Worm (Caenorhabditis elegans) whole organism, L1 larva: ENCODE data around the gene clpf-1.
A peak's percentile ranks its signal among the peaks of the same experiment; 100 is the strongest.

Experiments
- C04F5.9 ChIP-seq: sonication (generic microtip); optimal IDR thresholded peaks from 2 replicates; lab custom pipeline; 2016; ENCODE audit warnings: missing genetic modification characterization, missing compliant biosample characterization
- C16A3.4 ChIP-seq: fragments of 150-350 bp; optimal IDR thresholded peaks from 2 replicates; lab custom pipeline; 2014; ENCODE audit warnings: missing biosample characterization, missing genetic modification characterization
- F16B12.6 ChIP-seq: fragments of 150-350 bp; optimal IDR thresholded peaks from 2 replicates; lab custom pipeline; 2014; ENCODE audit warnings: missing biosample characterization, missing genetic modification characterization
- Y116A8C.19 ChIP-seq: sonication (generic microtip); optimal IDR thresholded peaks from 2 replicates; lab custom pipeline; 2016; ENCODE audit warnings: missing compliant biosample characterization, missing genetic modification characterization, borderline replicate concordance
- aly-2 ChIP-seq: fragments of 150-350 bp; optimal IDR thresholded peaks from 2 replicates; lab custom pipeline; 2014; ENCODE audit warnings: missing biosample characterization, missing genetic modification characterization
- ama-1 ChIP-seq: fragments of 150-350 bp; optimal IDR thresholded peaks from 2 replicates; lab custom pipeline; 2014
- blmp-1 ChIP-seq: fragments of 150-350 bp; optimal IDR thresholded peaks from 2 replicates; lab custom pipeline; 2014; ENCODE audit warnings: missing biosample characterization, missing genetic modification characterization
- ceh-88 ChIP-seq: fragments of 200-800 bp; sonication (Bioruptor generic); IDR thresholded peaks from 2 replicates; pipeline ENCODE4 v1.3.6; 2022; ENCODE audit warnings: missing genetic modification characterization, missing compliant biosample characterization
- ceh-90 ChIP-seq: sonication (generic microtip); optimal IDR thresholded peaks from 2 replicates; lab custom pipeline; 2016; ENCODE audit warnings: missing genetic modification characterization, missing compliant biosample characterization
- ces-1 ChIP-seq: fragments of 150-350 bp; optimal IDR thresholded peaks from 2 replicates; lab custom pipeline; 2014; ENCODE audit warnings: missing biosample characterization, missing genetic modification reagents, missing genetic modification characterization
- dpl-1 ChIP-seq, 3 experiments: fragments of 150-350 bp in 2 of 3; sonication (generic microtip) in 1 of 3; optimal IDR thresholded peaks; 2 replicates each; lab custom pipeline; 2014 to 2017; ENCODE audit warnings: missing biosample characterization in 3 of 3, missing genetic modification characterization in 3 of 3, missing genetic modification reagents in 3 of 3
- dsc-1 ChIP-seq: sonication (generic microtip); optimal IDR thresholded peaks from 2 replicates; lab custom pipeline; 2016; ENCODE audit warnings: mild to moderate bottlenecking, missing genetic modification characterization, missing compliant biosample characterization
- efl-1 ChIP-seq, 4 experiments: fragments of 150-350 bp; optimal IDR thresholded peaks in 3 of 4; peaks in 1 of 4; 1 replicate in 1 of 4; 2 replicates in 3 of 4; lab custom pipeline; 2014; ENCODE audit warnings: missing biosample characterization in 2 of 4, missing genetic modification characterization in 2 of 4, missing genetic modification reagents in 2 of 4
- efl-3 ChIP-seq: fragments of 200-800 bp; sonication (Bioruptor generic); optimal IDR thresholded peaks from 2 replicates; lab custom pipeline; 2018; ENCODE audit warnings: mild to moderate bottlenecking, missing genetic modification characterization, missing compliant biosample characterization
- egl-13 ChIP-seq: sonication (generic microtip); optimal IDR thresholded peaks from 2 replicates; lab custom pipeline; 2016; ENCODE audit warnings: missing genotype, missing genetic modification reagents, missing genetic modification characterization, missing compliant biosample characterization
- elt-2 ChIP-seq: sonication (generic microtip); optimal IDR thresholded peaks from 2 replicates; lab custom pipeline; 2016; ENCODE audit warnings: missing genetic modification characterization, mild to moderate bottlenecking, inconsistent platforms, missing compliant biosample characterization, missing genetic modification reagents
- elt-3 ChIP-seq, 6 experiments: fragments of 150-350 bp in 1 of 6; sonication (generic microtip); optimal IDR thresholded peaks; 2 replicates each; lab custom pipeline; 2017 to 2018; ENCODE audit warnings: missing biosample characterization in 6 of 6, missing genetic modification characterization in 6 of 6, inconsistent platforms in 1 of 6
- fos-1 ChIP-seq: fragments of 150-350 bp; optimal IDR thresholded peaks from 2 replicates; lab custom pipeline; 2014; ENCODE audit warnings: missing biosample characterization, missing genetic modification characterization
- hlh-17 ChIP-seq: fragments of 200-800 bp; sonication (Bioruptor generic); optimal IDR thresholded peaks from 2 replicates; lab custom pipeline; 2018; ENCODE audit warnings: missing genetic modification characterization, mild to moderate bottlenecking, missing compliant biosample characterization, moderate library complexity, borderline replicate concordance
- hpl-2 ChIP-seq: fragments of 150-350 bp; optimal IDR thresholded peaks from 2 replicates; lab custom pipeline; 2014; ENCODE audit warnings: missing biosample characterization, missing genetic modification reagents, missing genetic modification characterization
- irx-1 ChIP-seq: sonication (generic microtip); optimal IDR thresholded peaks from 2 replicates; lab custom pipeline; 2016; ENCODE audit warnings: missing genetic modification characterization, missing compliant biosample characterization
- lin-13 ChIP-seq: fragments of 150-350 bp; optimal IDR thresholded peaks from 2 replicates; lab custom pipeline; 2014; ENCODE audit warnings: missing biosample characterization, missing genetic modification reagents, missing genetic modification characterization
- lin-14 ChIP-seq: fragments of 200-800 bp; sonication (Bioruptor generic); optimal IDR thresholded peaks from 2 replicates; lab custom pipeline; 2018; ENCODE audit warnings: mild to moderate bottlenecking, missing genetic modification characterization, moderate library complexity, missing compliant biosample characterization
- lin-35 ChIP-seq, 2 experiments: fragments of 150-350 bp; optimal IDR thresholded peaks; 2 replicates each; lab custom pipeline; 2014; ENCODE audit warnings: missing biosample characterization in 2 of 2, missing genetic modification characterization in 2 of 2, missing genetic modification reagents in 2 of 2
- lsy-2 ChIP-seq, 2 experiments: fragments of 150-350 bp; optimal IDR thresholded peaks; 2 replicates each; lab custom pipeline; 2014; ENCODE audit warnings: missing biosample characterization in 2 of 2, missing genetic modification characterization in 2 of 2
- mdl-1 ChIP-seq, 2 experiments: fragments of 150-350 bp; optimal IDR thresholded peaks; 2 replicates each; lab custom pipeline; 2014 to 2017; ENCODE audit warnings: missing biosample characterization in 2 of 2, missing genetic modification characterization in 2 of 2, inconsistent platforms in 1 of 2
- mef-2 ChIP-seq: fragments of 150-350 bp; optimal IDR thresholded peaks from 2 replicates; lab custom pipeline; 2014; ENCODE audit warnings: missing biosample characterization, missing genetic modification characterization
- nhr-12 ChIP-seq: sonication (generic microtip); optimal IDR thresholded peaks from 2 replicates; lab custom pipeline; 2017; ENCODE audit warnings: missing biosample characterization, missing genetic modification characterization
- nhr-19 ChIP-seq: fragments of 200-800 bp; sonication (Bioruptor generic); conservative IDR thresholded peaks from 2 replicates; pipeline ENCODE4 v1.3.6; 2022; ENCODE audit warnings: missing genetic modification characterization, missing compliant biosample characterization
- nhr-20 ChIP-seq: sonication (generic microtip); optimal IDR thresholded peaks from 2 replicates; lab custom pipeline; 2016; ENCODE audit warnings: mild to moderate bottlenecking, missing genetic modification characterization, missing compliant biosample characterization
- nhr-237 ChIP-seq: fragments of 150-350 bp; optimal IDR thresholded peaks from 2 replicates; lab custom pipeline; 2014; ENCODE audit warnings: missing biosample characterization, missing genetic modification characterization
- nhr-28 ChIP-seq: fragments of 150-350 bp; optimal IDR thresholded peaks from 2 replicates; lab custom pipeline; 2014; ENCODE audit warnings: missing biosample characterization, missing genetic modification characterization
- nhr-47 ChIP-seq: sonication (generic microtip); optimal IDR thresholded peaks from 2 replicates; lab custom pipeline; 2016; ENCODE audit warnings: mild to moderate bottlenecking, missing genetic modification characterization, moderate library complexity, missing compliant biosample characterization
- nhr-71 ChIP-seq: sonication (generic microtip); optimal IDR thresholded peaks from 2 replicates; lab custom pipeline; 2016; ENCODE audit warnings: mild to moderate bottlenecking, missing genetic modification characterization, moderate library complexity, missing compliant biosample characterization
- nhr-76 ChIP-seq: sonication (generic microtip); optimal IDR thresholded peaks from 2 replicates; lab custom pipeline; 2017; ENCODE audit warnings: missing biosample characterization, missing genetic modification characterization
- nhr-77 ChIP-seq: fragments of 150-350 bp; optimal IDR thresholded peaks from 2 replicates; lab custom pipeline; 2014; ENCODE audit warnings: missing biosample characterization, missing genetic modification characterization
- nhr-85 ChIP-seq: sonication (generic microtip); peaks from one replicate; lab custom pipeline; 2016; ENCODE audit warnings: missing genetic modification characterization, inconsistent platforms, missing compliant biosample characterization
- nhr-90 ChIP-seq: sonication (generic microtip); optimal IDR thresholded peaks from 2 replicates; lab custom pipeline; 2016; ENCODE audit warnings: mild to moderate bottlenecking, missing genetic modification characterization, missing compliant biosample characterization; ENCODE audit not compliant: poor library complexity
- pag-3 ChIP-seq: sonication (generic microtip); optimal IDR thresholded peaks from 2 replicates; lab custom pipeline; 2017; ENCODE audit warnings: missing genetic modification characterization, mild to moderate bottlenecking, missing compliant biosample characterization, antibody characterized with exemption, borderline replicate concordance; ENCODE audit not compliant: insufficient read depth
- pax-3 ChIP-seq: fragments of 200-800 bp; sonication (Bioruptor generic); optimal IDR thresholded peaks from 2 replicates; lab custom pipeline; 2018; ENCODE audit warnings: mild to moderate bottlenecking, missing genetic modification characterization, moderate library complexity, missing compliant biosample characterization
- pqm-1 ChIP-seq: sonication (generic microtip); optimal IDR thresholded peaks from 3 replicates; lab custom pipeline; 2017; ENCODE audit warnings: missing biosample characterization, missing genetic modification characterization
- rnt-1 ChIP-seq: sonication (generic microtip); optimal IDR thresholded peaks from 2 replicates; lab custom pipeline; 2016; ENCODE audit warnings: mild to moderate bottlenecking, missing genetic modification characterization, moderate library complexity, missing compliant biosample characterization
- skn-1 ChIP-seq: fragments of 150-350 bp; optimal IDR thresholded peaks from 2 replicates; lab custom pipeline; 2014; ENCODE audit warnings: missing biosample characterization, missing genetic modification characterization
- snpc-4 ChIP-seq: fragments of 150-350 bp; optimal IDR thresholded peaks from 2 replicates; lab custom pipeline; 2014; ENCODE audit warnings: missing biosample characterization, missing genetic modification characterization
- snu-23 ChIP-seq: sonication (generic microtip); optimal IDR thresholded peaks from 2 replicates; lab custom pipeline; 2016; ENCODE audit warnings: missing genetic modification characterization, missing compliant biosample characterization
- tbx-2 ChIP-seq: sonication (generic microtip); optimal IDR thresholded peaks from 2 replicates; lab custom pipeline; 2016; ENCODE audit warnings: missing genetic modification characterization, missing compliant biosample characterization
- tlp-1 ChIP-seq: fragments of 150-350 bp; optimal IDR thresholded peaks from 2 replicates; lab custom pipeline; 2014; ENCODE audit warnings: missing biosample characterization, missing genetic modification characterization
- unc-130 ChIP-seq: fragments of 150-350 bp; optimal IDR thresholded peaks from 2 replicates; lab custom pipeline; 2017; ENCODE audit warnings: missing biosample characterization, missing genetic modification characterization, inconsistent platforms
- unc-62 ChIP-seq: fragments of 150-350 bp; optimal IDR thresholded peaks from 2 replicates; lab custom pipeline; 2014; ENCODE audit warnings: missing biosample characterization, missing genetic modification reagents, missing genetic modification characterization
- unc-86 ChIP-seq: sonication (generic microtip); optimal IDR thresholded peaks from 2 replicates; lab custom pipeline; 2016; ENCODE audit warnings: missing genetic modification characterization, missing compliant biosample characterization
- ztf-4 ChIP-seq: fragments of 150-350 bp; optimal IDR thresholded peaks from 2 replicates; lab custom pipeline; 2014; ENCODE audit warnings: missing biosample characterization, missing genetic modification characterization

clpf-1 gene

DNA sequence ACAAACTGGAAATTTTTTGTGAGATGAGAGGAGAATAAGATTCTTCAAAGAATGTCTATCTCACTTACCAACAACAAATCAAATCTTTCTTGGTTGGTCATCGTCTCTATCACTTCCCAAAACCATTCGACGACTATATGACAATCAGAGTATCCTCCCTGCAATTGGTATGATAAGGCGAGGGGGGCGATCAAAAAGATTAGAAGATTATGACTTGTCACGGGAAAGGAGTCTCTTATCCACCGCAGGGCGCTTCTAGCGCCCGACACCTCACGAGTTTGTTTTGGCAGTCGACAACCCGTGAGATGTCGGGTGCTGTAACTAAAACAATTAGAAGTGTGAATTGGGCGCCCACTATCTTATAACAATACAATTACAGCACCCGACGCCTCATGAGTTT lies 19.8 kb upstream of the clpf-1 start:
- no peak for TF ChIP-seq hlh-17 (GFP tag; lab: Kevin White, UChicago)
- TF ChIP-seq C04F5.9 (tag; lab: Kevin White, UChicago), result no peak
- TF ChIP-seq nhr-20 (tag; lab: Kevin White, UChicago), result peak; percentile 23
- TF ChIP-seq unc-130 (tag; lab: Kevin White, UChicago), result no peak
- TF ChIP-seq dpl-1 (GFP tag; optimal IDR thresholded peaks at IDR 0.05; lab: Kevin White, UChicago), result no peak
- peak; percentile 26 for TF ChIP-seq lin-14 (GFP tag; lab: Kevin White, UChicago)
- TF ChIP-seq snu-23 (GFP tag; lab: Kevin White, UChicago), result peak; percentile 38
- no peak for TF ChIP-seq tlp-1 (tag; lab: Kevin White, UChicago)
- TF ChIP-seq nhr-237 (tag; lab: Kevin White, UChicago), result no peak
- TF ChIP-seq lin-35 (GFP tag; optimal IDR thresholded peaks at IDR 0.05; lab: Kevin White, UChicago), result no peak
- TF ChIP-seq mdl-1 (tag; optimal IDR thresholded peaks at IDR 0.05; lab: Kevin White, UChicago), result no peak
- TF ChIP-seq Y116A8C.19 (tag; lab: Kevin White, UChicago), result no peak
- TF ChIP-seq tbx-2 (tag; lab: Kevin White, UChicago), result no peak
- no peak for TF ChIP-seq nhr-90 (tag; lab: Kevin White, UChicago)
- TF ChIP-seq efl-1 (optimal IDR thresholded peaks at IDR 0.05; lab: Kevin White, UChicago), result no peak
- TF ChIP-seq efl-1 (GFP tag; optimal IDR thresholded peaks at IDR 0.05 in 1 of 2; lab: Kevin White, UChicago), result no peak
- TF ChIP-seq nhr-71 (tag; lab: Kevin White, UChicago), result peak; percentile 33
- TF ChIP-seq hpl-2 (GFP tag; lab: Kevin White, UChicago), result no peak
- no peak for TF ChIP-seq ztf-4 (tag; lab: Kevin White, UChicago)
- no peak for TF ChIP-seq nhr-77 (tag; lab: Kevin White, UChicago)
- no peak for TF ChIP-seq irx-1
- no peak for TF ChIP-seq lsy-2 (tag; optimal IDR thresholded peaks at IDR 0.05; lab: Kevin White, UChicago)
- no peak for TF ChIP-seq aly-2 (tag; lab: Kevin White, UChicago)
- TF ChIP-seq nhr-19 (GFP tag; lab: Robert Waterston, UW), result peak; percentile 27
- TF ChIP-seq unc-86 (tag; lab: Kevin White, UChicago), result no peak
- no peak for TF ChIP-seq dsc-1
- TF ChIP-seq rnt-1, result no peak
- no peak for TF ChIP-seq ceh-88
- TF ChIP-seq snpc-4 (tag; lab: Kevin White, UChicago), result peak; percentile 94
- TF ChIP-seq skn-1 (tag; lab: Kevin White, UChicago), result no peak
- no peak for TF ChIP-seq ces-1 (GFP tag; lab: Kevin White, UChicago)
- no peak for TF ChIP-seq efl-3 (GFP tag; lab: Kevin White, UChicago)
- no peak for TF ChIP-seq ceh-90 (tag; lab: Kevin White, UChicago)
- TF ChIP-seq C16A3.4 (tag; lab: Kevin White, UChicago), result no peak
- TF ChIP-seq egl-13 (tag; lab: Kevin White, UChicago), result no peak
- no peak for TF ChIP-seq elt-2
- TF ChIP-seq blmp-1, result peak; percentile 27
- TF ChIP-seq unc-62 (GFP tag; lab: Kevin White, UChicago), result no peak
- TF ChIP-seq elt-3 (tag; optimal IDR thresholded peaks at IDR 0.05; lab: Kevin White, UChicago), result peak in 5 of 6 experiments; percentile 54 to 89 (median 74)
- TF ChIP-seq nhr-28, result no peak
- no peak for TF ChIP-seq nhr-76 (tag; lab: Kevin White, UChicago)
- TF ChIP-seq F16B12.6 (tag; lab: Kevin White, UChicago), result no peak
- TF ChIP-seq mef-2 (tag; lab: Kevin White, UChicago), result no peak
- no peak for TF ChIP-seq nhr-47
- TF ChIP-seq nhr-12 (tag; lab: Kevin White, UChicago), result no peak
- TF ChIP-seq pag-3, result no peak
- peak; percentile 23 for TF ChIP-seq nhr-85 (tag; lab: Kevin White, UChicago)
- TF ChIP-seq ama-1 (lab: Kevin White, UChicago), result no peak
- TF ChIP-seq pax-3 (tag; lab: Kevin White, UChicago), result no peak
- no peak for TF ChIP-seq fos-1 (tag; lab: Kevin White, UChicago)
- TF ChIP-seq lin-13, result peak; percentile 84
- no peak for TF ChIP-seq pqm-1
